Fruit fly (Drosophila melanogaster) whole organism, embryonic: ENCODE data around the gene CG4596.

Source experiments
- Atf-2 ChIP-seq: fragments of 200-800 bp; sonication (Bioruptor generic); optimal IDR thresholded peaks from 2 replicates; lab custom pipeline; 2016; ENCODE audit warnings: missing biosample characterization, missing genetic modification characterization
- Bgb ChIP-seq: fragments of 200-800 bp; sonication (Bioruptor generic); IDR thresholded peaks from 2 replicates; pipeline ENCODE4 v1.3.6; 2022; ENCODE audit warnings: missing biosample characterization, missing genetic modification characterization; ENCODE audit not compliant: partially characterized antibody
- CG10147 ChIP-seq: fragments of 200-800 bp; sonication (Bioruptor generic); optimal IDR thresholded peaks from 2 replicates; lab custom pipeline; 2019; ENCODE audit warnings: missing biosample characterization, mild to moderate bottlenecking, missing genetic modification characterization, moderate library complexity
- CG10209 ChIP-seq: fragments of 200-800 bp; sonication (Bioruptor generic); optimal IDR thresholded peaks from 3 replicates; lab custom pipeline; 2017; ENCODE audit warnings: missing biosample characterization, mild to moderate bottlenecking, missing genetic modification characterization, missing genetic modification reagents
- CG10959 ChIP-seq: fragments of 200-800 bp; sonication (Bioruptor generic); IDR thresholded peaks from 2 replicates; pipeline ENCODE4 v1.3.6; 2022; ENCODE audit warnings: missing biosample characterization, missing genetic modification characterization
- CG10979 ChIP-seq: fragments of 200-800 bp; sonication (Bioruptor generic); optimal IDR thresholded peaks from 2 replicates; lab custom pipeline; 2018; ENCODE audit warnings: missing biosample characterization, mild to moderate bottlenecking, missing genetic modification characterization, moderate library complexity
- CG11085 ChIP-seq: fragments of 200-800 bp; sonication (Bioruptor generic); IDR thresholded peaks from 2 replicates; pipeline ENCODE4 v1.3.6; 2022; ENCODE audit warnings: missing biosample characterization, missing genetic modification characterization
- CG12155 ChIP-seq: fragments of 200-800 bp; sonication (Bioruptor generic); optimal IDR thresholded peaks from 3 replicates; lab custom pipeline; 2016; ENCODE audit warnings: missing biosample characterization, missing genetic modification characterization
- CG12219 ChIP-seq: fragments of 200-800 bp; sonication (Bioruptor generic); optimal IDR thresholded peaks from 3 replicates; lab custom pipeline; 2018; ENCODE audit warnings: missing biosample characterization, mild to moderate bottlenecking, missing genetic modification characterization
- CG14667 ChIP-seq: fragments of 200-800 bp; sonication (Bioruptor generic); IDR thresholded peaks from 2 replicates; pipeline ENCODE4 v1.3.6; 2022; ENCODE audit warnings: missing biosample characterization, missing genetic modification characterization
- CG15479 ChIP-seq: fragments of 200-800 bp; sonication (Bioruptor generic); optimal IDR thresholded peaks from 3 replicates; lab custom pipeline; 2019; ENCODE audit warnings: missing biosample characterization, mild to moderate bottlenecking, missing genetic modification characterization, moderate library complexity
- CG18476 ChIP-seq: fragments of 200-800 bp; sonication (Bioruptor generic); optimal IDR thresholded peaks from 2 replicates; lab custom pipeline; 2016; ENCODE audit warnings: missing biosample characterization, mild to moderate bottlenecking, missing genetic modification characterization
- CG31365 ChIP-seq: fragments of 200-800 bp; sonication (Bioruptor generic); optimal IDR thresholded peaks from 2 replicates; lab custom pipeline; 2018; ENCODE audit warnings: missing biosample characterization, mild to moderate bottlenecking, missing genetic modification characterization
- CG6813 ChIP-seq: fragments of 200-800 bp; sonication (Bioruptor generic); optimal IDR thresholded peaks from 2 replicates; lab custom pipeline; 2017; ENCODE audit warnings: missing biosample characterization, missing genetic modification characterization, mild to moderate bottlenecking, moderate library complexity, missing genetic modification reagents
- CG8478 ChIP-seq: fragments of >200 bp; optimal IDR thresholded peaks from 2 replicates; lab custom pipeline; 2018
- Deaf1 ChIP-seq: fragments of 200-800 bp; optimal IDR thresholded peaks from 3 replicates; lab custom pipeline; 2019; ENCODE audit warnings: missing biosample characterization, mild to moderate bottlenecking, missing genetic modification characterization, moderate library complexity
- Jarid2 ChIP-seq: fragments of 200-800 bp; sonication (Bioruptor generic); optimal IDR thresholded peaks from 3 replicates; lab custom pipeline; 2017; ENCODE audit warnings: mild to moderate bottlenecking, missing biosample characterization, missing genetic modification reagents, missing genetic modification characterization
- Max ChIP-seq: fragments of 200-800 bp; sonication (Bioruptor generic); optimal IDR thresholded peaks from 2 replicates; lab custom pipeline; 2016; ENCODE audit warnings: missing biosample characterization, mild to moderate bottlenecking, missing genetic modification characterization
- NK7.1 ChIP-seq: fragments of 200-800 bp; sonication (Bioruptor generic); optimal IDR thresholded peaks from 3 replicates; lab custom pipeline; 2016; ENCODE audit warnings: missing biosample characterization, missing genetic modification characterization
- Ptx1 ChIP-seq: fragments of 200-800 bp; sonication (Bioruptor generic); IDR thresholded peaks from 2 replicates; pipeline ENCODE4 v1.3.6; 2022; ENCODE audit warnings: missing biosample characterization, missing genetic modification characterization
- al ChIP-seq: fragments of 200-800 bp; sonication (Bioruptor generic); IDR thresholded peaks from 2 replicates; pipeline ENCODE4 v1.3.6; 2022; ENCODE audit warnings: missing biosample characterization, missing genetic modification characterization
- amos ChIP-seq: fragments of 200-800 bp; sonication (Bioruptor generic); IDR thresholded peaks from 2 replicates; pipeline ENCODE4 v1.3.6; 2022; ENCODE audit warnings: missing biosample characterization, missing genetic modification characterization; ENCODE audit not compliant: partially characterized antibody
- az2 ChIP-seq: fragments of 200-800 bp; sonication (Bioruptor generic); optimal IDR thresholded peaks from 3 replicates; lab custom pipeline; 2016; ENCODE audit warnings: missing biosample characterization, missing genetic modification characterization
- chinmo ChIP-seq: fragments of 200-800 bp; sonication (Bioruptor generic); IDR thresholded peaks from 4 replicates; pipeline ENCODE4 v1.3.6; 2022; ENCODE audit warnings: missing biosample characterization, missing genetic modification characterization; ENCODE audit not compliant: partially characterized antibody
- chn ChIP-seq: fragments of 200-800 bp; sonication (Bioruptor generic); optimal IDR thresholded peaks from 2 replicates; lab custom pipeline; 2016; ENCODE audit warnings: missing biosample characterization, missing genetic modification characterization
- cwo ChIP-seq: fragments of 200-800 bp; sonication (Bioruptor generic); optimal IDR thresholded peaks from 3 replicates; lab custom pipeline; 2017; ENCODE audit warnings: missing biosample characterization, missing genetic modification characterization, mild to moderate bottlenecking, moderate library complexity, missing genetic modification reagents
- danr ChIP-seq: fragments of 200-800 bp; sonication (Bioruptor generic); IDR thresholded peaks from 2 replicates; pipeline ENCODE4 v1.3.6; 2022; ENCODE audit warnings: missing biosample characterization, missing genetic modification characterization
- dmrt11E ChIP-seq: fragments of 200-800 bp; sonication (Bioruptor generic); optimal IDR thresholded peaks from 3 replicates; lab custom pipeline; 2018; ENCODE audit warnings: missing biosample characterization, mild to moderate bottlenecking, missing genetic modification characterization, moderate library complexity
- dmrt99B ChIP-seq: fragments of 200-800 bp; sonication (Bioruptor generic); optimal IDR thresholded peaks from 2 replicates; lab custom pipeline; 2018; ENCODE audit warnings: missing biosample characterization, mild to moderate bottlenecking, missing genetic modification characterization, moderate library complexity
- exex ChIP-seq: fragments of 200-800 bp; sonication (Bioruptor generic); optimal IDR thresholded peaks from 4 replicates; lab custom pipeline; 2018; ENCODE audit warnings: missing biosample characterization, mild to moderate bottlenecking, missing genetic modification characterization, moderate library complexity
- fd64A ChIP-seq: fragments of 200-800 bp; sonication (Bioruptor generic); optimal IDR thresholded peaks from 3 replicates; lab custom pipeline; 2018; ENCODE audit warnings: missing biosample characterization, mild to moderate bottlenecking, missing genetic modification characterization
- h ChIP-seq: fragments of >200 bp; optimal IDR thresholded peaks from 2 replicates; lab custom pipeline; 2017
- hkb ChIP-seq, 2 experiments: fragments of 200-800 bp in 1 of 2; fragments of >200 bp in 1 of 2; sonication (Bioruptor generic) in 1 of 2; IDR thresholded peaks in 1 of 2; optimal IDR thresholded peaks in 1 of 2; 2 replicates each; pipeline versions ENCODE4 v1.3.6 to Lab custom; 2017 to 2022; ENCODE audit warnings: missing biosample characterization in 1 of 2, missing genetic modification characterization in 1 of 2
- lab ChIP-seq: fragments of 200-800 bp; sonication (Bioruptor generic); optimal IDR thresholded peaks from 3 replicates; lab custom pipeline; 2017; ENCODE audit warnings: missing biosample characterization, missing genetic modification characterization, mild to moderate bottlenecking, moderate library complexity, missing genetic modification reagents
- lmd ChIP-seq: fragments of 200-800 bp; sonication (Bioruptor generic); IDR thresholded peaks from 2 replicates; pipeline ENCODE4 v1.3.6; 2022; ENCODE audit warnings: missing biosample characterization, missing genetic modification characterization
- nmo ChIP-seq: fragments of 200-800 bp; sonication (Bioruptor generic); optimal IDR thresholded peaks from 2 replicates; lab custom pipeline; 2018; ENCODE audit warnings: missing biosample characterization, mild to moderate bottlenecking, missing genetic modification characterization, moderate library complexity
- odd ChIP-seq: fragments of 200-800 bp; sonication (Bioruptor generic); optimal IDR thresholded peaks from 2 replicates; lab custom pipeline; 2017; ENCODE audit warnings: missing biosample characterization, mild to moderate bottlenecking, missing genetic modification characterization
- pnt ChIP-seq: fragments of 200-800 bp; sonication (Bioruptor generic); optimal IDR thresholded peaks from 3 replicates; lab custom pipeline; 2016; ENCODE audit warnings: missing biosample characterization, missing genetic modification characterization
- ranshi ChIP-seq: fragments of 200-800 bp; sonication (Bioruptor generic); IDR thresholded peaks from 2 replicates; pipeline ENCODE4 v1.3.6; 2022; ENCODE audit warnings: missing biosample characterization, missing genetic modification characterization
- sd ChIP-seq: fragments of 200-800 bp; sonication (Bioruptor generic); optimal IDR thresholded peaks from 3 replicates; lab custom pipeline; 2018; ENCODE audit warnings: missing biosample characterization, mild to moderate bottlenecking, missing genetic modification characterization, moderate library complexity
- trem ChIP-seq: fragments of 200-800 bp; optimal IDR thresholded peaks from 3 replicates; lab custom pipeline; 2019; ENCODE audit warnings: missing biosample characterization, mild to moderate bottlenecking, missing genetic modification characterization, moderate library complexity
- zfh1 ChIP-seq: fragments of 200-800 bp; sonication (Bioruptor generic); IDR thresholded peaks from 3 replicates; pipeline ENCODE4 v1.3.6; 2022; ENCODE audit warnings: missing biosample characterization, missing genetic modification characterization
- zfh2 ChIP-seq: fragments of 200-800 bp; sonication (Bioruptor generic); optimal IDR thresholded peaks from 2 replicates; lab custom pipeline; 2016; ENCODE audit warnings: missing biosample characterization, missing genetic modification characterization

The CG4596 gene

dm6 chr3R:10877808-10878207 is 5.0 kb downstream of the CG4596 start (continued):
- TF ChIP-seq lmd (GFP tag; lab: Robert Waterston, UW) (no peak), CG10209 (GFP tag; lab: Kevin White, UChicago) (no peak), cwo (GFP tag; lab: Kevin White, UChicago) (peak; percentile 27), Bgb (GFP tag; lab: Robert Waterston, UW) (no peak), danr (no peak), CG10147 (GFP tag; lab: Kevin White, UChicago) (no peak)
- TF ChIP-seq, all 482 proteins: peak for 7

DNA sequence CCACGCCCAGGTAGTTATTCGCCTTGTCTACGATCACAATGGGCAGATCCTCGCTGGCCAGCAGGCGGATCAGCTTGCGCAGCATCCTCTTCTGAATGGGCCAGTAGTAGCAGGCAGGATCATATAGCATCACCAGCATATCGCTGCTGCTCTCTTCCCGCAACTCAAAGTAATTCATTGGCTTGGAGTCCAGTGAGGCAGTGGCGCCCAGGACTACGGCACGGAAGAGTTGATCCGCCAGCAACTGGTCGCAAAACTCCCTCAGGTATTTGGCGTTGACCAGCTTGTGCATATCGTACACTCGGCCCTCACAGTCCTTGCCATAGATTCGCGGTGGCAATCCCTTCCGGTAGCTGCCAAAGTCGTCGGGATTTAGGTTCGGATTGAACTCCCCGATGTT is 5.8 kb downstream of the CG4596 start:
- TF ChIP-seq ranshi, result 0 out of 2 replicates have a peak, but pooled peaks have one; percentile 4
- peak; percentile 52 for TF ChIP-seq CG8478 (lab: Kevin White, UChicago)
- no peak for TF ChIP-seq CG11085 (GFP tag; lab: Robert Waterston, UW)

DNA sequence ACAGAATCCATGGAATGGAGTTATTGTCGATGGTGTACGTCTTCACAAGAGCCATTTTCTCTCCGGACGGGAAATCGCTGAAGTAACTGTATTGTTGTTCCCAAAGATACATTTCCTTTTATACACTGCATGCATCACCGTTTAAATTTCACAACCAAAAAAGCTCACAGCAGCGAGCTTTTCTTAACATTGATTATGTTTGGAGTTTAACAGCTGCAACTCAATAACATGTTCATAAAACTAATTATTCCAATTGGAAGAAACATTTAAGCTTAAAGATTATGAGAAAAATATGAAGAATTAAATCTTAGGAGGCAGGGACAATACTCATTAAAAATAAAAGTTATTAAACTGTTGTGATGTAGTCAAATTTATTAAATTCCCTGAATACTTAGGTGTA is 6.4 kb downstream of the CG4596 start, which contains the start of gene CG14695:
TSS of gene CG14695 (minus strand) at position 101 of the 400 bp plus-strand sequence.
- no peak for TF ChIP-seq trem (tag; lab: Kevin White, UChicago)
- TF ChIP-seq az2, result no peak
- 0 out of 4 replicates have a peak, but pooled peaks have one; percentile 34 for TF ChIP-seq chinmo (GFP tag; lab: Robert Waterston, UW)
- TF ChIP-seq hkb (optimal IDR thresholded peaks at IDR 0.05; lab: Kevin White, UChicago), result no peak
- peak; percentile 15; the same call in 1 of the 2 replicates for TF ChIP-seq hkb (GFP tag; IDR thresholded peaks at IDR 0.05; lab: Robert Waterston, UW)
- 0 out of 3 replicates have a peak, but pooled peaks have one; percentile 14 for TF ChIP-seq zfh1 (GFP tag; lab: Robert Waterston, UW)
- TF ChIP-seq, all 482 proteins: peak for 3

dm6 chr3R:10881824-10882559 is 9.2 kb downstream of the CG4596 start, which contains the start of gene Tpc1:
Gene Tpc1 (minus strand): TSS chr3R:10882188.
- TF ChIP-seq Jarid2 (GFP tag; lab: Kevin White, UChicago) (no peak), chn (GFP tag; lab: Kevin White, UChicago) (peak; percentile 29), zfh2 (peak; percentile 41), odd (GFP tag; lab: Kevin White, UChicago) (no peak), lab (GFP tag; lab: Kevin White, UChicago) (peak; percentile 24), CG12219 (GFP tag; lab: Kevin White, UChicago) (no peak), al (GFP tag; lab: Robert Waterston, UW) (no peak), amos (GFP tag; lab: Robert Waterston, UW) (peak; percentile 82; the same call in 1 of the 2 replicates), zfh1 (GFP tag; lab: Robert Waterston, UW) (0 out of 3 replicates have a peak, but pooled peaks have one; percentile 7), nmo (GFP tag; lab: Kevin White, UChicago) (peak; percentile 65), Atf-2 (GFP tag; lab: Kevin White, UChicago) (no peak), CG31365 (tag; lab: Kevin White, UChicago) (no peak), dmrt11E (tag; lab: Kevin White, UChicago) (peak; percentile 30), hkb (optimal IDR thresholded peaks at IDR 0.05; lab: Kevin White, UChicago) (no peak), hkb (GFP tag; IDR thresholded peaks at IDR 0.05; lab: Robert Waterston, UW) (no peak), CG6813 (GFP tag; lab: Kevin White, UChicago) (no peak), CG18476 (GFP tag; lab: Kevin White, UChicago) (no peak), Max (GFP tag; lab: Kevin White, UChicago) (no peak), pnt (GFP tag; lab: Kevin White, UChicago) (no peak), fd64A (GFP tag; lab: Kevin White, UChicago) (no peak), h (lab: Kevin White, UChicago) (no peak), CG12155 (GFP tag; lab: Kevin White, UChicago) (peak; percentile 45), Deaf1 (no peak), dmrt99B (tag; lab: Kevin White, UChicago) (no peak), CG15479 (no peak), Ptx1 (peak; percentile 41), NK7.1 (no peak), CG10979 (no peak), sd (tag; lab: Kevin White, UChicago) (peak; percentile 29), CG10959 (no peak), exex (tag; lab: Kevin White, UChicago) (peak; percentile 16), CG14667 (GFP tag; lab: Robert Waterston, UW) (no peak)
